Fruit fly (Drosophila melanogaster) whole organism, embryonic: ENCODE data around the gene CG8944.

ENCODE experiments used
- Ada2b ChIP-seq: fragments of 200-800 bp; sonication (Bioruptor generic); IDR thresholded peaks from 2 replicates; pipeline ENCODE4 v1.3.6; 2022; ENCODE audit warnings: missing biosample characterization, missing genetic modification characterization
- Asciz ChIP-seq: fragments of 200-800 bp; sonication (Bioruptor generic); optimal IDR thresholded peaks from 2 replicates; lab custom pipeline; 2017; ENCODE audit warnings: missing biosample characterization, mild to moderate bottlenecking, missing genetic modification characterization, missing genetic modification reagents
- CG10274 ChIP-seq: fragments of 200-800 bp; sonication (Bioruptor generic); optimal IDR thresholded peaks from 3 replicates; lab custom pipeline; 2017; ENCODE audit warnings: missing biosample characterization, mild to moderate bottlenecking, missing genetic modification characterization
- CG10321 ChIP-seq: fragments of 200-800 bp; sonication (Bioruptor generic); IDR thresholded peaks from 2 replicates; pipeline ENCODE4 v1.3.6; 2022; ENCODE audit warnings: missing biosample characterization, missing genetic modification characterization
- CG10979 ChIP-seq: fragments of 200-800 bp; sonication (Bioruptor generic); optimal IDR thresholded peaks from 2 replicates; lab custom pipeline; 2018; ENCODE audit warnings: missing biosample characterization, mild to moderate bottlenecking, missing genetic modification characterization, moderate library complexity
- CG12071 ChIP-seq: fragments of 200-800 bp; sonication (Bioruptor generic); optimal IDR thresholded peaks from 3 replicates; lab custom pipeline; 2018; ENCODE audit warnings: missing biosample characterization, mild to moderate bottlenecking, missing genetic modification characterization
- CG12219 ChIP-seq: fragments of 200-800 bp; sonication (Bioruptor generic); optimal IDR thresholded peaks from 3 replicates; lab custom pipeline; 2018; ENCODE audit warnings: missing biosample characterization, mild to moderate bottlenecking, missing genetic modification characterization
- CG16815 ChIP-seq: fragments of 200-800 bp; sonication (Bioruptor generic); optimal IDR thresholded peaks from 3 replicates; lab custom pipeline; 2017; ENCODE audit warnings: missing biosample characterization, mild to moderate bottlenecking, missing genetic modification characterization
- CG2116 ChIP-seq: fragments of 200-800 bp; sonication (Bioruptor generic); optimal IDR thresholded peaks from 3 replicates; lab custom pipeline; 2018; ENCODE audit warnings: missing biosample characterization, mild to moderate bottlenecking, missing genetic modification characterization
- CG2120 ChIP-seq: fragments of 200-800 bp; sonication (Bioruptor generic); optimal IDR thresholded peaks from 3 replicates; lab custom pipeline; 2016; ENCODE audit warnings: missing biosample characterization, missing genetic modification characterization
- CG30403 ChIP-seq: fragments of 200-800 bp; sonication (Bioruptor generic); optimal IDR thresholded peaks from 3 replicates; lab custom pipeline; 2016; ENCODE audit warnings: missing biosample characterization, missing genetic modification characterization
- CG32532 ChIP-seq: fragments of 200-800 bp; sonication (Bioruptor generic); IDR thresholded peaks from 2 replicates; pipeline ENCODE4 v1.3.6; 2022; ENCODE audit warnings: missing biosample characterization, missing genetic modification characterization
- CG34422 ChIP-seq: fragments of 200-800 bp; sonication (Bioruptor generic); IDR thresholded peaks from 3 replicates; pipeline ENCODE4 v1.3.6; 2022; ENCODE audit warnings: missing biosample characterization, missing genetic modification characterization
- CG3838 ChIP-seq: fragments of 200-800 bp; sonication (Bioruptor generic); optimal IDR thresholded peaks from 3 replicates; lab custom pipeline; 2016; ENCODE audit warnings: missing biosample characterization, missing genetic modification characterization
- CG4707 ChIP-seq: fragments of 200-800 bp; sonication (Bioruptor generic); optimal IDR thresholded peaks from 2 replicates; lab custom pipeline; 2018; ENCODE audit warnings: missing biosample characterization, mild to moderate bottlenecking, missing genetic modification characterization, moderate library complexity
- CG4730 ChIP-seq: fragments of 200-800 bp; sonication (Bioruptor generic); IDR thresholded peaks from 2 replicates; pipeline ENCODE4 v1.3.6; 2022; ENCODE audit warnings: missing biosample characterization, missing genetic modification characterization
- CG6689 ChIP-seq: fragments of 200-800 bp; sonication (Bioruptor generic); IDR thresholded peaks from 2 replicates; pipeline ENCODE4 v1.3.6; 2022; ENCODE audit warnings: missing biosample characterization, missing genetic modification characterization
- CG7372 ChIP-seq: fragments of 200-800 bp; sonication (Bioruptor generic); IDR thresholded peaks from 2 replicates; pipeline ENCODE4 v1.3.6; 2022; ENCODE audit warnings: missing biosample characterization, missing genetic modification characterization
- Chrac-16 ChIP-seq: fragments of 200-800 bp; sonication (Bioruptor generic); optimal IDR thresholded peaks from 3 replicates; lab custom pipeline; 2016; ENCODE audit warnings: missing biosample characterization, missing genetic modification characterization
- Eip74EF ChIP-seq, 2 experiments: fragments of 200-800 bp in 1 of 2; fragments of >200 bp in 1 of 2; sonication (Bioruptor generic) in 1 of 2; optimal IDR thresholded peaks; 2 replicates each; lab custom pipeline; 2017 to 2019; ENCODE audit warnings: missing biosample characterization in 2 of 2, missing genetic modification characterization in 2 of 2, mild to moderate bottlenecking in 1 of 2, moderate library complexity in 1 of 2
- MBD-R2 ChIP-seq: fragments of 200-800 bp; sonication (Bioruptor generic); IDR thresholded peaks from 2 replicates; pipeline ENCODE4 v1.3.6; 2022; ENCODE audit warnings: missing biosample characterization, missing genetic modification characterization
- Mes4 ChIP-seq: fragments of 200-800 bp; sonication (Bioruptor generic); optimal IDR thresholded peaks from 2 replicates; lab custom pipeline; 2016; ENCODE audit warnings: missing biosample characterization, missing genetic modification characterization
- NfI ChIP-seq: fragments of 200-800 bp; sonication (Bioruptor generic); optimal IDR thresholded peaks from 3 replicates; lab custom pipeline; 2018; ENCODE audit warnings: missing biosample characterization, mild to moderate bottlenecking, missing genetic modification characterization, moderate library complexity
- Oaz ChIP-seq: fragments of 200-800 bp; sonication (Bioruptor generic); IDR thresholded peaks from 2 replicates; pipeline ENCODE4 v1.3.6; 2022; ENCODE audit warnings: missing biosample characterization, missing genetic modification characterization
- Ptx1 ChIP-seq: fragments of 200-800 bp; sonication (Bioruptor generic); IDR thresholded peaks from 2 replicates; pipeline ENCODE4 v1.3.6; 2022; ENCODE audit warnings: missing biosample characterization, missing genetic modification characterization
- Rfx ChIP-seq: fragments of 200-800 bp; sonication (Bioruptor generic); IDR thresholded peaks from 2 replicates; pipeline ENCODE4 v1.3.6; 2022; ENCODE audit warnings: missing biosample characterization, missing genetic modification characterization
- Sry-β ChIP-seq: fragments of 200-800 bp; sonication (Bioruptor generic); optimal IDR thresholded peaks from 2 replicates; lab custom pipeline; 2018; ENCODE audit warnings: missing biosample characterization, mild to moderate bottlenecking, missing genetic modification characterization, moderate library complexity
- TFAM ChIP-seq: fragments of 200-800 bp; sonication (Bioruptor generic); optimal IDR thresholded peaks from 2 replicates; lab custom pipeline; 2017; ENCODE audit warnings: missing biosample characterization, missing genetic modification characterization, inconsistent platforms
- Trl ChIP-seq, 3 experiments: fragments of >200 bp in 2 of 3; fragments of 200-800 bp in 1 of 3; sonication (Bioruptor generic) in 1 of 3; optimal IDR thresholded peaks; 2 replicates in 1 of 3; 3 replicates in 2 of 3; lab custom pipeline; 2016 to 2017; ENCODE audit warnings: missing biosample characterization in 1 of 3, missing genetic modification characterization in 1 of 3
- Xrp1 ChIP-seq: fragments of 200-800 bp; sonication (Bioruptor generic); IDR thresholded peaks from 2 replicates; pipeline ENCODE4 v1.3.6; 2022; ENCODE audit warnings: missing biosample characterization, missing genetic modification characterization
- bcd ChIP-seq: fragments of 200-800 bp; sonication (Bioruptor generic); optimal IDR thresholded peaks from 2 replicates; lab custom pipeline; 2017; ENCODE audit warnings: missing biosample characterization, mild to moderate bottlenecking, missing genetic modification characterization
- bigmax ChIP-seq: fragments of 200-800 bp; sonication (Bioruptor generic); optimal IDR thresholded peaks from 2 replicates; lab custom pipeline; 2018; ENCODE audit warnings: missing biosample characterization, mild to moderate bottlenecking, missing genetic modification characterization
- crol ChIP-seq: fragments of 200-800 bp; sonication (Bioruptor generic); IDR thresholded peaks from 2 replicates; pipeline ENCODE4 v1.3.6; 2022; ENCODE audit warnings: missing biosample characterization, missing genetic modification characterization
- dysf ChIP-seq: fragments of 200-800 bp; sonication (Bioruptor generic); IDR thresholded peaks from 3 replicates; pipeline ENCODE4 v1.3.6; 2022; ENCODE audit warnings: missing biosample characterization, missing genetic modification characterization
- grau ChIP-seq: fragments of 200-800 bp; optimal IDR thresholded peaks from 3 replicates; lab custom pipeline; 2019; ENCODE audit warnings: missing biosample characterization, mild to moderate bottlenecking, missing genetic modification characterization, moderate library complexity
- gsb ChIP-seq: fragments of 200-800 bp; sonication (Bioruptor generic); IDR thresholded peaks from 2 replicates; pipeline ENCODE4 v1.3.6; 2022; ENCODE audit warnings: missing biosample characterization, missing genetic modification characterization
- kah ChIP-seq: fragments of 200-800 bp; sonication (Bioruptor generic); optimal IDR thresholded peaks from 2 replicates; lab custom pipeline; 2018; ENCODE audit warnings: missing biosample characterization, mild to moderate bottlenecking, missing genetic modification characterization
- lilli ChIP-seq: fragments of 200-800 bp; sonication (Bioruptor generic); optimal IDR thresholded peaks from 3 replicates; lab custom pipeline; 2016; ENCODE audit warnings: missing biosample characterization, missing genetic modification characterization
- lmd ChIP-seq: fragments of 200-800 bp; sonication (Bioruptor generic); IDR thresholded peaks from 2 replicates; pipeline ENCODE4 v1.3.6; 2022; ENCODE audit warnings: missing biosample characterization, missing genetic modification characterization
- pfk ChIP-seq: fragments of 200-800 bp; sonication (Bioruptor generic); optimal IDR thresholded peaks from 2 replicates; lab custom pipeline; 2018; ENCODE audit warnings: missing biosample characterization, mild to moderate bottlenecking, missing genetic modification characterization, moderate library complexity
- prd ChIP-seq, 3 experiments: fragments of >200 bp in 2 of 3; fragments of 200-800 bp in 1 of 3; sonication (Bioruptor generic) in 1 of 3; optimal IDR thresholded peaks in 2 of 3; IDR thresholded peaks in 1 of 3; 2 replicates in 2 of 3; 3 replicates in 1 of 3; pipeline versions ENCODE4 v1.3.6 to Lab custom; 2017 to 2022; ENCODE audit warnings: missing biosample characterization in 1 of 3, missing genetic modification characterization in 1 of 3
- pros ChIP-seq: fragments of 200-800 bp; sonication (Bioruptor generic); optimal IDR thresholded peaks from 3 replicates; lab custom pipeline; 2019; ENCODE audit warnings: missing biosample characterization, mild to moderate bottlenecking, missing genetic modification characterization, moderate library complexity
- rib ChIP-seq: fragments of 200-800 bp; sonication (Bioruptor generic); IDR thresholded peaks from 2 replicates; pipeline ENCODE4 v1.3.6; 2022; ENCODE audit warnings: missing biosample characterization, missing genetic modification characterization
- scrt ChIP-seq: fragments of 200-800 bp; sonication (Bioruptor generic); optimal IDR thresholded peaks from 2 replicates; lab custom pipeline; 2018; ENCODE audit warnings: missing biosample characterization, mild to moderate bottlenecking, missing genetic modification characterization, moderate library complexity
- sens ChIP-seq: fragments of 200-800 bp; sonication (Bioruptor generic); peaks from one replicate; lab custom pipeline; 2016; ENCODE audit warnings: missing biosample characterization, missing genetic modification characterization
- sima ChIP-seq: fragments of 200-800 bp; sonication (Bioruptor generic); optimal IDR thresholded peaks from 2 replicates; lab custom pipeline; 2016; ENCODE audit warnings: missing biosample characterization, missing genetic modification characterization
- slbo ChIP-seq: fragments of 200-800 bp; sonication (Bioruptor generic); IDR thresholded peaks from 2 replicates; pipeline ENCODE4 v1.3.6; 2022; ENCODE audit warnings: missing biosample characterization, missing genetic modification characterization
- slou ChIP-seq: fragments of 200-800 bp; sonication (Bioruptor generic); optimal IDR thresholded peaks from 3 replicates; lab custom pipeline; 2016; ENCODE audit warnings: missing biosample characterization, missing genetic modification characterization
- sob ChIP-seq: fragments of 200-800 bp; sonication (Bioruptor generic); IDR thresholded peaks from 2 replicates; pipeline ENCODE4 v1.3.6; 2022; ENCODE audit warnings: missing biosample characterization, missing genetic modification characterization
- sqz ChIP-seq: fragments of 200-800 bp; sonication (Bioruptor generic); optimal IDR thresholded peaks from 3 replicates; lab custom pipeline; 2018; ENCODE audit warnings: missing biosample characterization, mild to moderate bottlenecking, missing genetic modification characterization
- twi ChIP-seq: fragments of 200-800 bp; optimal IDR thresholded peaks from 2 replicates; lab custom pipeline; 2019; ENCODE audit warnings: missing biosample characterization, mild to moderate bottlenecking, missing genetic modification characterization, moderate library complexity

Gene CG8944

DNA sequence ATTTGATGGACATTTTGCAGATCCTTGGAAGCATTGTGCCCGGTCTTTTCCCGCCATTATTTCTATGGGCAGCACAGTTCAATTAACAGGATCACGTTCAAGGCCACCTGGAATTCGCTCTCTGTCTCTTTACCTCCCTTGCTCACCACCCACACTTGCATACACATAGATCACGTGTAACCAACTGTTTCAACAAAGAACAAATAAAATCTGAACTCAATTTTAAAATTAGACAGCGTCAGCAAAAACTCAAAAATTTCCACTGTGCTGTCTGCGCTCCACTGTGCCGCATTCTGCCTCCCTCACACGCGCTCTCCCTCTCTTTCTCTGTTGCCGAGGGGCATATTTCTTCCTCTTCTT lies 36.4 kb downstream of the CG8944 start (continued):
- no peak for TF ChIP-seq prd (optimal IDR thresholded peaks at IDR 0.05; lab: Kevin White, UChicago)
- no peak; the same call in 2 of the 3 replicates for TF ChIP-seq prd (GFP tag; IDR thresholded peaks at IDR 0.05; lab: Robert Waterston, UW)
- TF ChIP-seq CG6689 = 0 out of 2 replicates have a peak, but pooled peaks have one; percentile 15
- TF ChIP-seq sob (GFP tag; lab: Robert Waterston, UW) = 0 out of 2 replicates have a peak, but pooled peaks have one; percentile 31
- TF ChIP-seq pros (GFP tag; lab: Kevin White, UChicago) = no peak
- peak; percentile 51; the same call in 1 of the 2 replicates for TF ChIP-seq slbo (GFP tag; lab: Robert Waterston, UW)
- peak; percentile 9 for TF ChIP-seq lilli
- TF ChIP-seq grau (tag; lab: Kevin White, UChicago) = peak; percentile 14
- peak; percentile 44 for TF ChIP-seq CG10321 (GFP tag; lab: Robert Waterston, UW)
- TF ChIP-seq CG32532 (GFP tag; lab: Robert Waterston, UW) = peak; percentile 34; the same call in 1 of the 2 replicates
- peak; percentile 1 for TF ChIP-seq CG10979 (tag; lab: Kevin White, UChicago)
- TF ChIP-seq sens (GFP tag; lab: Kevin White, UChicago) = peak; percentile 68
- no peak for TF ChIP-seq gsb (GFP tag; lab: Robert Waterston, UW)
- peak; percentile 19 for TF ChIP-seq bcd (GFP tag; lab: Kevin White, UChicago)
- peak; percentile 42; the same call in 1 of the 3 replicates for TF ChIP-seq CG34422
- TF ChIP-seq CG16815 (GFP tag; lab: Kevin White, UChicago) = no peak
- peak; percentile 98 for TF ChIP-seq CG4707 (GFP tag; lab: Kevin White, UChicago)
- no peak for TF ChIP-seq Asciz (GFP tag; lab: Kevin White, UChicago)
- peak; percentile 8; the same call in 1 of the 2 replicates for TF ChIP-seq crol
- no peak for TF ChIP-seq Oaz
- TF ChIP-seq Ada2b = no peak
- no peak for TF ChIP-seq sima
- TF ChIP-seq twi (tag; lab: Kevin White, UChicago) = no peak
- TF ChIP-seq NfI (GFP tag; lab: Kevin White, UChicago) = no peak
- 0 out of 2 replicates have a peak, but pooled peaks have one; percentile 15 for TF ChIP-seq CG4730
- no peak for TF ChIP-seq CG7372 (GFP tag; lab: Robert Waterston, UW)
- peak; percentile 34; the same call in 1 of the 2 replicates for TF ChIP-seq Xrp1 (GFP tag; lab: Robert Waterston, UW)
- peak; percentile 12 for TF ChIP-seq CG10274 (GFP tag; lab: Kevin White, UChicago)
- TF ChIP-seq TFAM = no peak
- TF ChIP-seq pfk (GFP tag; lab: Kevin White, UChicago) = no peak
- TF ChIP-seq bigmax (GFP tag; lab: Kevin White, UChicago) = no peak
- TF ChIP-seq dysf = 0 out of 3 replicates have a peak, but pooled peaks have one; percentile 10
- no peak for TF ChIP-seq MBD-R2
- no peak for TF ChIP-seq Chrac-16 (GFP tag; lab: Kevin White, UChicago)
- peak; percentile 2 for TF ChIP-seq CG12219 (GFP tag; lab: Kevin White, UChicago)
- TF ChIP-seq CG30403 = no peak
- TF ChIP-seq lmd = no peak
- peak; percentile 8 for TF ChIP-seq CG2120 (GFP tag; lab: Kevin White, UChicago)
- TF ChIP-seq Mes4 = no peak
- peak; percentile 19; the same call in 1 of the 2 replicates for TF ChIP-seq Ptx1 (GFP tag; lab: Robert Waterston, UW)
- peak; percentile 15 for TF ChIP-seq CG12071 (GFP tag; lab: Kevin White, UChicago)
- TF ChIP-seq slou = no peak
- peak; percentile 64 for TF ChIP-seq Rfx (GFP tag; lab: Robert Waterston, UW)
- no peak for TF ChIP-seq CG2116
- TF ChIP-seq CG3838 (GFP tag; lab: Kevin White, UChicago) = no peak
- no peak for TF ChIP-seq scrt (GFP tag; lab: Kevin White, UChicago)
- TF ChIP-seq Trl (optimal IDR thresholded peaks at IDR 0.05; lab: Kevin White, UChicago) = peak in 1 of 2 experiments; percentile 28
- no peak for TF ChIP-seq Trl (GFP tag; optimal IDR thresholded peaks at IDR 0.05; lab: Kevin White, UChicago)
- TF ChIP-seq Eip74EF (GFP tag; optimal IDR thresholded peaks at IDR 0.05; lab: Kevin White, UChicago) = no peak
- TF ChIP-seq rib (GFP tag; lab: Robert Waterston, UW) = no peak
- TF ChIP-seq Sry-β (GFP tag; lab: Kevin White, UChicago) = no peak
- TF ChIP-seq kah (GFP tag; lab: Kevin White, UChicago) = peak; percentile 72
- TF ChIP-seq sqz (GFP tag; lab: Kevin White, UChicago) = no peak
